Fruit fly (Drosophila melanogaster) whole organism, adult: ENCODE measurements around the gene tty.

Experiments
- CG11617 ChIP-seq: fragments of 200-800 bp; sonication (Bioruptor generic); optimal IDR thresholded peaks from 2 replicates; lab custom pipeline; 2017; ENCODE audit warnings: mild to moderate bottlenecking, missing biosample characterization, missing genetic modification reagents, missing genetic modification characterization
- CG14711 ChIP-seq: fragments of 200-800 bp; sonication (Bioruptor generic); optimal IDR thresholded peaks from 2 replicates; lab custom pipeline; 2018; ENCODE audit warnings: missing biosample characterization, mild to moderate bottlenecking, missing genetic modification characterization, moderate library complexity
- CG1620 ChIP-seq: fragments of 200-800 bp; sonication (Bioruptor generic); optimal IDR thresholded peaks from 2 replicates; lab custom pipeline; 2016; ENCODE audit warnings: missing biosample characterization, missing genetic modification characterization
- CG33017 ChIP-seq: fragments of 200-800 bp; sonication (Bioruptor generic); optimal IDR thresholded peaks from 2 replicates; lab custom pipeline; 2018; ENCODE audit warnings: missing biosample characterization, mild to moderate bottlenecking, missing genetic modification characterization, moderate library complexity
- CG5204 ChIP-seq: fragments of 200-800 bp; sonication (Bioruptor generic); optimal IDR thresholded peaks from 2 replicates; lab custom pipeline; 2016; ENCODE audit warnings: missing biosample characterization, missing genetic modification characterization
- CG7045 ChIP-seq: fragments of 200-800 bp; sonication (Bioruptor generic); optimal IDR thresholded peaks from 2 replicates; lab custom pipeline; 2017; ENCODE audit warnings: missing biosample characterization, mild to moderate bottlenecking, missing genetic modification characterization
- CG7101 ChIP-seq: fragments of 200-800 bp; sonication (Bioruptor generic); optimal IDR thresholded peaks from 2 replicates; lab custom pipeline; 2018; ENCODE audit warnings: missing biosample characterization, mild to moderate bottlenecking, missing genetic modification characterization, moderate library complexity
- Crg-1 ChIP-seq: fragments of 200-800 bp; sonication (Bioruptor generic); optimal IDR thresholded peaks from 2 replicates; lab custom pipeline; 2016; ENCODE audit warnings: missing biosample characterization, missing genetic modification characterization
- Mnt ChIP-seq: fragments of 200-800 bp; sonication (Bioruptor generic); optimal IDR thresholded peaks from 2 replicates; lab custom pipeline; 2016; ENCODE audit warnings: missing biosample characterization, mild to moderate bottlenecking, missing genetic modification characterization
- cic ChIP-seq: fragments of 200-800 bp; sonication (Bioruptor generic); optimal IDR thresholded peaks from 2 replicates; lab custom pipeline; 2017; ENCODE audit warnings: missing biosample characterization, mild to moderate bottlenecking, missing genetic modification characterization, moderate library complexity
- kay ChIP-seq: fragments of 200-800 bp; sonication (Bioruptor generic); peaks from one replicate; lab custom pipeline; 2016; ENCODE audit warnings: missing biosample characterization, missing genetic modification characterization, borderline replicate concordance
- ovo ChIP-seq: fragments of 200-800 bp; sonication (Bioruptor generic); optimal IDR thresholded peaks from 2 replicates; lab custom pipeline; 2016; ENCODE audit warnings: missing biosample characterization, missing genetic modification characterization
- tj ChIP-seq: fragments of 200-800 bp; sonication (Bioruptor generic); optimal IDR thresholded peaks from 3 replicates; lab custom pipeline; 2017; ENCODE audit warnings: missing biosample characterization, mild to moderate bottlenecking, missing genetic modification characterization, moderate library complexity
- toe ChIP-seq: fragments of 200-800 bp; sonication (Bioruptor generic); optimal IDR thresholded peaks from 2 replicates; lab custom pipeline; 2016; ENCODE audit warnings: missing biosample characterization, missing genetic modification characterization

- TF ChIP-seq CG1620 (peak; percentile 99), CG14711 (tag; lab: Kevin White, UChicago) (peak; percentile 96), CG11617 (GFP tag; lab: Kevin White, UChicago) (peak; percentile 100), CG7101 (tag; lab: Kevin White, UChicago) (peak; percentile 99), CG5204 (GFP tag; lab: Kevin White, UChicago) (peak; percentile 98), toe (peak; percentile 98), tj (GFP tag; lab: Kevin White, UChicago) (peak; percentile 96), cic (GFP tag; lab: Kevin White, UChicago) (peak; percentile 93), Crg-1 (peak; percentile 99), Mnt (GFP tag; lab: Kevin White, UChicago) (peak; percentile 98), kay (peak; percentile 98), CG7045 (peak; percentile 98), ovo (GFP tag; lab: Kevin White, UChicago) (peak; percentile 99), CG33017 (tag; lab: Kevin White, UChicago) (peak; percentile 97)
Observed at dm6 chrX:21367363-21368072, 28.0 kb upstream of the tty start.
